Worm (Caenorhabditis elegans) whole organism, late embryonic: ENCODE results near the gene C24A3.4.

Experiments used
- K02D7.2 ChIP-seq: sonication (generic microtip); optimal IDR thresholded peaks from 2 replicates; lab custom pipeline; 2017; ENCODE audit warnings: mild to moderate bottlenecking, missing genetic modification characterization, missing compliant biosample characterization
- T23F11.4 ChIP-seq: fragments of 200-800 bp; sonication (Bioruptor generic); optimal IDR thresholded peaks from 2 replicates; lab custom pipeline; 2018; ENCODE audit warnings: mild to moderate bottlenecking, missing genetic modification characterization, missing compliant biosample characterization
- ama-1 ChIP-seq: fragments of 150-350 bp; optimal IDR thresholded peaks from 2 replicates; lab custom pipeline; 2014
- ceh-24 ChIP-seq: sonication (generic microtip); optimal IDR thresholded peaks from 2 replicates; lab custom pipeline; 2016; ENCODE audit warnings: mild to moderate bottlenecking, missing genetic modification characterization, missing compliant biosample characterization
- fax-1 ChIP-seq: sonication (generic microtip); optimal IDR thresholded peaks from 2 replicates; lab custom pipeline; 2016; ENCODE audit warnings: missing genotype, missing genetic modification characterization, missing compliant biosample characterization
- mec-3 ChIP-seq: sonication (generic microtip); optimal IDR thresholded peaks from 2 replicates; lab custom pipeline; 2016; ENCODE audit warnings: borderline replicate concordance, missing genetic modification characterization, missing compliant biosample characterization
- nfya-1 ChIP-seq: sonication (generic microtip); optimal IDR thresholded peaks from 2 replicates; lab custom pipeline; 2017; ENCODE audit warnings: missing genetic modification characterization, mild to moderate bottlenecking, missing compliant biosample characterization, antibody characterized with exemption, moderate library complexity
- pat-9 ChIP-seq: fragments of 200-800 bp; sonication (Bioruptor generic); optimal IDR thresholded peaks from 2 replicates; lab custom pipeline; 2018; ENCODE audit warnings: mild to moderate bottlenecking, missing genetic modification characterization, moderate library complexity, missing compliant biosample characterization
- tbx-2 ChIP-seq: sonication (generic microtip); optimal IDR thresholded peaks from 2 replicates; lab custom pipeline; 2016; ENCODE audit warnings: missing genetic modification characterization, missing compliant biosample characterization
- unc-55 ChIP-seq: sonication (generic microtip); optimal IDR thresholded peaks from 2 replicates; lab custom pipeline; 2017; ENCODE audit warnings: missing biosample characterization, missing genetic modification reagents, missing genetic modification characterization
- ztf-16 ChIP-seq: sonication (generic microtip); optimal IDR thresholded peaks from 2 replicates; lab custom pipeline; 2017; ENCODE audit warnings: missing genetic modification characterization, missing compliant biosample characterization

DNA sequence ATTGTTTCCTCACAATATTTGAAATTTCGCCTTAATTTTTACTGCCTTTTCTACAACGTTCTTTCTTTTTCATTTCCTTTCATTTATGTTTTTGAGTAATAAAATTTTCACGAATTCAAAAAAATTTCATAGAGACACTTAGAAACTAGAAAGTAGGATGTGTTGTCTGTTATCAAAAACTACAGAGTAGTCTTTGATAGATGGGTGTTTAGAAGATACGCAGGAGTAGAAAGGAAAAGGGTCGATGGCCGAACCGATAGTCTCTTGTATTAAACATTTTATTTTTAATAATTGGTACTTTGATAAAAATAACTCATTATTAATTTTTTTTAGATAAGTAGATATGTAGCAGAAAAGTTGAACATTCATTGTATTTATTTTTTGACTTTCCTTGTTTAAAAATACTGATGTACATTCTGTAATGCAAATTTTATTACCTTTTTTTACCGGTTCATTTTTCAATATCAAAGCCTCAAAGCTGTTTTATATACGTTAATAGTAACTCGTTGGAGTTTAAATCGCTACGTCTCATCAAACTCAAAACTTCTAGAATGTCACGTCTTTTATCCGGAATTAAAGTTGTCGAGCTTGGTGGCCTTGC is at the start of gene C24A3.4:
- TF ChIP-seq mec-3 (tag; lab: Kevin White, UChicago), result no peak
- no peak for TF ChIP-seq fax-1
- TF ChIP-seq T23F11.4, result no peak
- TF ChIP-seq nfya-1 (tag; lab: Kevin White, UChicago), result no peak
- no peak for TF ChIP-seq ceh-24 (tag; lab: Kevin White, UChicago)
- TF ChIP-seq K02D7.2 (tag; lab: Kevin White, UChicago), result no peak
- TF ChIP-seq ama-1 (lab: Kevin White, UChicago), result no peak
- TF ChIP-seq pat-9 (tag; lab: Kevin White, UChicago), result no peak
- TF ChIP-seq unc-55, result no peak
- TF ChIP-seq tbx-2, result no peak
- TF ChIP-seq ztf-16 (tag; lab: Kevin White, UChicago), result no peak
